Worm (Caenorhabditis elegans): ENCODE data around the gene sqt-3.

The sqt-3 gene

DNA sequence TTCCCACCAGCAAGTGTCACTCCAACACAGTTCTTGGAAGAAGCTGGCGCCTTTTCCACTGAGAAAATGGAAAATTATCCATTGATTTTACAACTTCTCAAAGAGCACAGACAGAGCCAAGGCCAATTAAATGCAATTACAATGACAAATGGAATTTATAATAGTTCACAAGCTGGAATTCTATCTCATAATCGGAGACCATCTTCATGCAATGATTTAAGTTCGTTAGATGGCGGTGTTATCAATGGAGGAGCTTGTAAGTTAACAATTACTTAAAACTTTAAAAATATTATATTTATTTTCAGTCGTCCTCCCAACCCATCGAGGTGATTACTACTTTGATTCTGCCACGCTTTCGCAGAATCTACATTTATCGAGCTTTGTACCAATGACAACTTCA, 46.9 kb upstream of the sqt-3 start:
- TF ChIP-seq pqm-1 (tag; optimal IDR thresholded peaks at IDR 0.05), result no peak
- no peak for TF ChIP-seq efl-1 (optimal IDR thresholded peaks at IDR 0.05)
- peak in 1 of 2 experiments; percentile 94 for TF ChIP-seq efl-1 (GFP tag; optimal IDR thresholded peaks at IDR 0.05 in 1 of 2)

DNA sequence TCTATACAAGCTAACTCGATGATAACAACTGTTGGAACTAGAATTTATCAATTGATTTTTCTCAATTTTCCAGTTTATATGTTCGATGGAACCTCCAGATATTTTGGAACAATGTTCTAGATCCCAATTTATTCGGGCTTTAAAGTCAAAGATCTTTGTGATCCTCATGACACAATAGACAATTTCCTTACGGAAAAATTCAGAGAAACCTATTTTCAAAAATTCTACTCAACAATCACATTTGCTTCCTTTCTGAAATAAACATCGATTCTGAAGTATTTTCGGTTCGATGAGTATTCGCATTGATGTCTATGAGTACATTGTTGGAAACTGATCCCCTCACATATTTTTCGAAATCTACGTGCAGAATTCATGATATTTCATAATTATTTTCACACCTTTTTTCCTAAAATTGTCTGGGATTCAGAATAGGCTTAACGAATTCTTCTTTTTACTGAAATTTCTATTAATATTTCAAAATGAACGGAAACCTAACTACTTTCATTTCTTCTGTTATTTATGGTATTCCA, 45.5 kb upstream of the sqt-3 start, which contains the start of gene srg-45:
srg-45 (plus strand) TSS at position 480 of the 530 bp plus-strand sequence.
- TF ChIP-seq lsy-2 (tag; optimal IDR thresholded peaks at IDR 0.05) (peak in 1 of 2 experiments; percentile 15), ceh-88 (GFP tag; IDR thresholded peaks at IDR 0.05) (no peak), aly-2 (tag; optimal IDR thresholded peaks at IDR 0.05) (peak; percentile 69), zag-1 (tag; optimal IDR thresholded peaks at IDR 0.05) (no peak), sptf-1 (tag; optimal IDR thresholded peaks at IDR 0.05) (no peak), hlh-17 (GFP tag; optimal IDR thresholded peaks at IDR 0.05; ENCODE audit: borderline replicate concordance) (no peak), lin-13 (GFP tag; optimal IDR thresholded peaks at IDR 0.05) (no peak)

DNA sequence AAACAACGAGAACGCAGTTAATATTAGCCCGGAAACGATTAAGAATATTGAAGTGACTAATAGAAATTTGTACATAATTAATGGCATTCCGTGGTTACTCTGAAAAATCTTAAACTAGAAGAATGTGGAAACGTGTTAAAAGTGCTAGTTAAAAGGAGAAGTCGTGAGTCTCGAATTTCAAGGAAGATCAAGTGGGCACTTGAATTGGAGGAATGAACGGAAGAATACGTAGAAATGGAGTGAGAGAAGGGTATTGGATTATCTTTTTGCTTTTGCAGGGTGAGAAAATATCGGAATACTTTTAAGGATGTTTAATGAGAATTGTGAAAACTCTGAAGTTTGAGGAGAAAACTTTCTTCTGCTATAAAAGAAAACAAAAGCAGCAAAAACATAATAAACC, 42.3 kb upstream of the sqt-3 start, which contains the start of gene hpo-30:
hpo-30 (minus strand) TSS at position 101 of the 400 bp plus-strand sequence.
- TF ChIP-seq egl-13 (tag; optimal IDR thresholded peaks at IDR 0.05) (no peak), unc-62 (GFP tag; optimal IDR thresholded peaks at IDR 0.05) (no peak), tlp-1 (tag; optimal IDR thresholded peaks at IDR 0.05) (no peak), pag-3 (tag; optimal IDR thresholded peaks at IDR 0.05; ENCODE audit: borderline replicate concordance, insufficient read depth) (no peak), fkh-10 (GFP tag; optimal IDR thresholded peaks at IDR 0.05) (no peak), swsn-7 (tag; optimal IDR thresholded peaks at IDR 0.05) (no peak), nhr-20 (tag; optimal IDR thresholded peaks at IDR 0.05) (no peak), ztf-4 (tag; optimal IDR thresholded peaks at IDR 0.05) (no peak), snpc-4 (tag; optimal IDR thresholded peaks at IDR 0.05) (no peak), unc-98 (GFP tag; IDR thresholded peaks at IDR 0.05) (no peak), lin-13 (GFP tag; optimal IDR thresholded peaks at IDR 0.05) (no peak), lir-3 (tag; optimal IDR thresholded peaks at IDR 0.05; ENCODE audit: poor library complexity) (no peak), nhr-77 (tag; optimal IDR thresholded peaks at IDR 0.05) (no peak), snu-23 (GFP tag; optimal IDR thresholded peaks at IDR 0.05) (no peak), ceh-8 (GFP tag; optimal IDR thresholded peaks at IDR 0.05) (no peak), hpl-2 (GFP tag; optimal IDR thresholded peaks at IDR 0.05) (no peak), tbx-2 (tag; optimal IDR thresholded peaks at IDR 0.05) (no peak), aha-1 (tag; optimal IDR thresholded peaks at IDR 0.05) (no peak), lin-15B (tag; optimal IDR thresholded peaks at IDR 0.05) (no peak), C04F5.9 (tag; optimal IDR thresholded peaks at IDR 0.05) (no peak)

DNA sequence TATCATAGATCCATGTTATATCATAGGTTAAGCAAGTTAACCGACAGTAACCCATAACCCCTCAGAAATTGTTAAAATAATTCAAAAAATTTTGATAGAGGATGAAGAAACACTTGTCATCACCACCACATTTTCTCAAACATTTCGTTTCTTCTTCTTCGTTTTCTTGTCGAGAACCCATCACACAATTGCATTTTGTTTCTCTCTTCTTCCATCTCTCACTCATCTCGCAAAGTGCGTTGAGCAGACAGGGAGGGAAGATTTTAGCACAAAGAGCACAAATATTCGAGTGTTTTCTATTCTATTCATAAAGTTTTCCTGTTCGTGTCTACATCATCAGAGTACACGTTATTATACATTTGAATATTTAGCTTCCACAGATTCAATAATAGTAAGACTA, 38.1 kb upstream of the sqt-3 start:
- TF ChIP-seq lin-14 (GFP tag; optimal IDR thresholded peaks at IDR 0.05), result peak; percentile 75
- TF ChIP-seq snu-23 (GFP tag; optimal IDR thresholded peaks at IDR 0.05), result no peak
- TF ChIP-seq pax-3 (tag; optimal IDR thresholded peaks at IDR 0.05), result no peak
- TF ChIP-seq fkh-10 (GFP tag; optimal IDR thresholded peaks at IDR 0.05), result peak; percentile 44
- no peak for TF ChIP-seq ceh-90 (tag; optimal IDR thresholded peaks at IDR 0.05)
- TF ChIP-seq lsy-2 (tag; optimal IDR thresholded peaks at IDR 0.05), result peak in 1 of 2 experiments; percentile 33
- TF ChIP-seq egl-27 (tag; optimal IDR thresholded peaks at IDR 0.05), result no peak
- no peak for TF ChIP-seq ceh-63 (GFP tag; optimal IDR thresholded peaks at IDR 0.05)
- no peak for TF ChIP-seq dpl-1 (GFP tag; optimal IDR thresholded peaks at IDR 0.05)
- no peak for TF ChIP-seq lir-3 (tag; optimal IDR thresholded peaks at IDR 0.05; ENCODE audit: poor library complexity)
- TF ChIP-seq nhr-77 (tag; optimal IDR thresholded peaks at IDR 0.05), result no peak
- TF ChIP-seq nhr-28 (tag; optimal IDR thresholded peaks at IDR 0.05), result no peak
- no peak for TF ChIP-seq swsn-7 (tag; optimal IDR thresholded peaks at IDR 0.05)
- TF ChIP-seq fkh-4 (tag; optimal IDR thresholded peaks at IDR 0.05; ENCODE audit: borderline replicate concordance), result no peak
- no peak for TF ChIP-seq hlh-17 (GFP tag; optimal IDR thresholded peaks at IDR 0.05; ENCODE audit: borderline replicate concordance)
- TF ChIP-seq ceh-82 (tag; optimal IDR thresholded peaks at IDR 0.05), result no peak
- TF ChIP-seq lin-35 (GFP tag; optimal IDR thresholded peaks at IDR 0.05), result no peak
- TF ChIP-seq dsc-1 (tag; optimal IDR thresholded peaks at IDR 0.05), result no peak
- TF ChIP-seq irx-1 (tag; optimal IDR thresholded peaks at IDR 0.05), result no peak
- TF ChIP-seq fos-1 (tag; optimal IDR thresholded peaks at IDR 0.05), result no peak

All from whole organism, L1 larva.